Worm (Caenorhabditis elegans): Measurements from ENCODE around the gene sec-15.

Gene sec-15

DNA sequence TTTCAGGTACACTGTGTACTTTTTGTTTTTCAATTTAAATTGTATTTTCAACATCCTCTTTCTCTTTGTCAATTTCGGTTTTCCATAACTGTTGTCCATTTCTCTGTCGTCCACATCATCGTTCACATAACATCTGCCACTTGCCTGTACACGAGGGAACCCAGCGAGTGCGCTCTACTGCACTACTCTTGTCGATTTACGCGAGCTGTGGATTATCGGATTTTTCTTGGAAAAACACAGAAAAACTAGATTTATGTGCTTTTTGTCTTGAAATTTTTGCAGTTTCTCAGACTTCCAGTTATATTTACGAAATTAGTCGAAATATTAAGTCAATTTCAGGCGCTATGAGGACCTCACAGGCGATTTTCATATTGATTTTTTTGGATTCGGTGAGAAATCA lies 43.7 kb downstream of the sec-15 start, which contains the start of gene chup-1:
Gene chup-1, plus strand, starts transcription at position 340 of the 400 bp plus-strand sequence.
- TF ChIP-seq mep-1 (tag; optimal IDR thresholded peaks at IDR 0.05) = peak; percentile 68
- TF ChIP-seq mab-5 (tag; optimal IDR thresholded peaks at IDR 0.05) = no peak
- peak; percentile 38 for TF ChIP-seq hlh-1 (tag; optimal IDR thresholded peaks at IDR 0.05)
- TF ChIP-seq lin-32 (GFP tag; optimal IDR thresholded peaks at IDR 0.05) = peak; percentile 56
- TF ChIP-seq ztf-11 (tag; optimal IDR thresholded peaks at IDR 0.05) = no peak
- no peak for TF ChIP-seq zip-8 (tag; optimal IDR thresholded peaks at IDR 0.05)
- no peak for TF ChIP-seq unc-62 (GFP tag; optimal IDR thresholded peaks at IDR 0.05)
- TF ChIP-seq ceh-39 (tag; optimal IDR thresholded peaks at IDR 0.05) = peak; percentile 58
- TF ChIP-seq lin-13 (tag; optimal IDR thresholded peaks at IDR 0.05) = peak; percentile 20
- TF ChIP-seq blmp-1 (tag; optimal IDR thresholded peaks at IDR 0.05) = no peak
- TF ChIP-seq bed-3 (GFP tag; optimal IDR thresholded peaks at IDR 0.05) = no peak

DNA sequence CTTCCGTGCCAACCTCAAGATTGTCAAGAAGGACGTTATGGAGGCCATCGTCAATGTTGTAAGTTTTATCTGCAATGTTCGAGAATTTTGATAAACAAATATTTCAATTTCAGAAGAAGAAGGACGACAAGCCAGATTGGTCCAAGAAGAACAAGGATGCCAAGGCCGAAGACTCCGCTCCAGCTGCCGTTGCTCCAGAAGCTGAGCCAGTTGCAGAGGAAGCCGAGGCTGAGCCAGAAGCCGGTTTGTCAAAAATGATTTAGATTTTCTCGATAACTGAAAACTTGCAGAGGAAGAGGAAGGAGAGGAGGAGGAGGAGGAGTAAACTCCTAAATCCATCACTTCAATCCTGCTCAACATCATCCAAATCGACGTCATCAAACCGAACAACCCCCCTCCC lies 45.4 kb downstream of the sec-15 start:
- TF ChIP-seq ces-1 (GFP tag; optimal IDR thresholded peaks at IDR 0.05) (no peak), bed-3 (GFP tag; optimal IDR thresholded peaks at IDR 0.05) (no peak)

DNA sequence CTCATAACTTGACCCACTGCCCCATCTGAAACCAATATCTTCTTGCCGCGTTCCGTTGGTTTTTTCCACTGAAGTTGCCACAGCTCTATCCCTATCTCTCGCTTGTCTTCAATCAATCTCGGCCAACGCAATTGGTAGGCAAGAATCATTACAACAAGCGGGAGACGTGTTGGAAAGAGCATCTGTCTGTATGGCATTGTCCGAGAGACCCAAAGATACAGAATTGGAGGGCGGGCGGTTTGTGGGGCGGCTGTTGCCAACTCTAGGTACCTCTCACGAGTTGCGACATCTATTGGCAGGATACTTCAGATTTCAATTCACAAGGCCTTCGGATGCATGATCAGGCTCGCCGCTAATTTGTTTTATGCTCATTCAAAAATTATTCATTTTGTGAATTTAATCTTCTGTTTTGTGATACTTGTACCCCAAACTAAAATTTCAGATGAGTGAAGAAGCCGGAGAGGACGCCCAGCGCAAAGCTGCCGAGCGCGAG lies 46.5 kb downstream of the sec-15 start, which contains the start of gene unc-27:
Gene unc-27, plus strand, starts transcription at position 443 of the 493 bp plus-strand sequence.
- TF ChIP-seq hlh-1 (tag; optimal IDR thresholded peaks at IDR 0.05) (peak; percentile 100), drap-1 (GFP tag; optimal IDR thresholded peaks at IDR 0.05) (no peak), ceh-39 (tag; optimal IDR thresholded peaks at IDR 0.05) (no peak), unc-120 (tag; optimal IDR thresholded peaks at IDR 0.05; ENCODE audit: poor library complexity, severe bottlenecking) (peak; percentile 97), blmp-1 (tag; optimal IDR thresholded peaks at IDR 0.05) (no peak), nhr-76 (tag; optimal IDR thresholded peaks at IDR 0.05) (no peak), ceh-43 (GFP tag; optimal IDR thresholded peaks at IDR 0.05) (no peak), flh-1 (GFP tag; optimal IDR thresholded peaks at IDR 0.05) (no peak), nhr-2 (tag; optimal IDR thresholded peaks at IDR 0.05) (no peak), ceh-83 (GFP tag; optimal IDR thresholded peaks at IDR 0.05) (no peak), zip-8 (tag; optimal IDR thresholded peaks at IDR 0.05) (no peak), unc-62 (GFP tag; optimal IDR thresholded peaks at IDR 0.05) (peak; percentile 80), snpc-4 (tag; optimal IDR thresholded peaks at IDR 0.05) (no peak), sem-2 (GFP tag; optimal IDR thresholded peaks at IDR 0.05) (no peak)

DNA sequence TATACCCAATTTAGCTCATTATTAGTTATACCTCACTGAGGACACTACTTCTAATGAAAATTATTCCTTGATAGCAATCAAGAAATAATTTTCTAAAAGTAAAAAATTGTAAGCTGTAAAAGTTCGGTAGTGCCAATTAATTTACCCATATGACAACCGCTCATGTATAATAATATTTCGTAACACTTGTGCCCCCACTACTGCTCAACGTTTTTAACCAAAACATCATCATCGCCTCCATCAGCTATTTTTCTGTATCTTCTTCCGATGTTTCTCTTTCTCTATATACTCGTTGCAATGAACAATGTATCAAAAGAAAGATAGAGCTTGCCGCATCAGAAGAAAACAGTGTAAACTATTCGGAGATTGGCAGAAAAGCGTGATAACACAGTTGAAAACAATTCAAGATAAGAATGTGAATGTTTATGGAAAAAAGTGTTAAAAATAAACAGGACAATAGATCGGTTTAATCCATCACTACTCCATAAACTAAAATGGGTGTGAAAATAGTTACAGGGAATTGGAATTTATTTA lies 47.8 kb downstream of the sec-15 start:
- peak; percentile 35 for TF ChIP-seq hlh-1 (tag; optimal IDR thresholded peaks at IDR 0.05)
- peak; percentile 27 for TF ChIP-seq unc-120 (tag; optimal IDR thresholded peaks at IDR 0.05; ENCODE audit: poor library complexity, severe bottlenecking)
- no peak for TF ChIP-seq ztf-11 (tag; optimal IDR thresholded peaks at IDR 0.05)

DNA sequence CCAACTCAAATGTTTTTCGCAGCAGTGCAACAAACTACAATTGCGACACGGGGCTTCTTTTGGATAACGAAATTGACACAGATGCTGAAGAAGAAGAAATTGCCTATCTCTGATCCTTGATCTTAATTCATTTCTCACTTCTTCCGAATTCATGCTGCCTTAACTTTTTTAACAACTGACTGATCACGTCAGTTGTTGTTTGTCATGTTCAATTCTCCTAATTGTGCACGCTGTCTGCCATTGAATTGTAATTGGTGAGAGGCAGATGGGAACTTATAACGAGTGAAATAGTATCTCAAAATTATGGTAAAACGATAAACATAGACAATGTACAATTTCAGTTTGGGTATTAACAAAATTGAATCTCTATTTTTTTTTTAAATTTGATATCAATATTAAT lies 48.8 kb downstream of the sec-15 start:
- no peak for TF ChIP-seq tbx-8 (GFP tag; optimal IDR thresholded peaks at IDR 0.05)
- no peak for TF ChIP-seq mls-2 (tag; optimal IDR thresholded peaks at IDR 0.05)
- peak; percentile 93 for TF ChIP-seq hlh-1 (tag; optimal IDR thresholded peaks at IDR 0.05)
- TF ChIP-seq sem-2 (GFP tag; optimal IDR thresholded peaks at IDR 0.05) = no peak

- no peak for TF ChIP-seq bed-3 (GFP tag; optimal IDR thresholded peaks at IDR 0.05)
- no peak for TF ChIP-seq tbx-8 (GFP tag; optimal IDR thresholded peaks at IDR 0.05)
- TF ChIP-seq sptf-1 (tag; optimal IDR thresholded peaks at IDR 0.05) = no peak
- no peak for TF ChIP-seq unc-62 (GFP tag; optimal IDR thresholded peaks at IDR 0.05)
- TF ChIP-seq elt-1 (tag; optimal IDR thresholded peaks at IDR 0.05; ENCODE audit: borderline replicate concordance, insufficient read depth) = no peak
- TF ChIP-seq nhr-237 (tag; optimal IDR thresholded peaks at IDR 0.05) = no peak
- TF ChIP-seq cnd-1 (tag; optimal IDR thresholded peaks at IDR 0.05) = no peak
- no peak for TF ChIP-seq mab-5 (tag; optimal IDR thresholded peaks at IDR 0.05)
- no peak for TF ChIP-seq sem-2 (GFP tag; optimal IDR thresholded peaks at IDR 0.05)
- no peak for TF ChIP-seq blmp-1 (tag; optimal IDR thresholded peaks at IDR 0.05)
- no peak for TF ChIP-seq ceh-39 (tag; optimal IDR thresholded peaks at IDR 0.05)
- TF ChIP-seq zip-8 (tag; optimal IDR thresholded peaks at IDR 0.05) = no peak
- TF ChIP-seq ces-1 (GFP tag; optimal IDR thresholded peaks at IDR 0.05) = no peak
- no peak for TF ChIP-seq ceh-83 (GFP tag; optimal IDR thresholded peaks at IDR 0.05)
- no peak for TF ChIP-seq lin-13 (tag; optimal IDR thresholded peaks at IDR 0.05)
- no peak for TF ChIP-seq ztf-11 (tag; optimal IDR thresholded peaks at IDR 0.05)
- TF ChIP-seq drap-1 (GFP tag; optimal IDR thresholded peaks at IDR 0.05) = no peak
- TF ChIP-seq nhr-76 (tag; optimal IDR thresholded peaks at IDR 0.05) = no peak
- TF ChIP-seq mls-2 (tag; optimal IDR thresholded peaks at IDR 0.05) = no peak
- TF ChIP-seq lsy-2 (tag; optimal IDR thresholded peaks at IDR 0.05) = no peak
Measured at ce11 chrX:8784234-8784633, 51.3 kb downstream of the sec-15 start, which contains the start of gene ZK721.3. Gene ZK721.3 (plus strand): TSS chrX:8784534.
